Fruit fly (Drosophila melanogaster) whole organism, embryonic: ENCODE results near the gene CG5043.

ENCODE experiments used
- CG10267 ChIP-seq: fragments of 200-800 bp; sonication (Bioruptor generic); optimal IDR thresholded peaks from 2 replicates; lab custom pipeline; 2018; ENCODE audit warnings: missing biosample characterization, mild to moderate bottlenecking, missing genetic modification characterization, moderate library complexity
- CG11504 ChIP-seq: fragments of 200-800 bp; sonication (Bioruptor generic); optimal IDR thresholded peaks from 3 replicates; lab custom pipeline; 2019; ENCODE audit warnings: missing biosample characterization, mild to moderate bottlenecking, missing genetic modification characterization, moderate library complexity
- CG11695 ChIP-seq: fragments of 200-800 bp; sonication (Bioruptor generic); IDR thresholded peaks from 3 replicates; pipeline ENCODE4 v1.3.6; 2022; ENCODE audit warnings: missing biosample characterization, missing genetic modification characterization
- CG11723 ChIP-seq: fragments of 200-800 bp; sonication (Bioruptor generic); optimal IDR thresholded peaks from 2 replicates; lab custom pipeline; 2017; ENCODE audit warnings: missing biosample characterization, mild to moderate bottlenecking, missing genetic modification characterization
- CG12104 ChIP-seq: fragments of 200-800 bp; sonication (Bioruptor generic); optimal IDR thresholded peaks from 3 replicates; lab custom pipeline; 2016; ENCODE audit warnings: missing biosample characterization, missing genetic modification characterization
- CG13287 ChIP-seq: fragments of 200-800 bp; sonication (Bioruptor generic); IDR thresholded peaks from 2 replicates; pipeline ENCODE4 v1.3.6; 2022; ENCODE audit warnings: missing biosample characterization, missing genetic modification characterization; ENCODE audit not compliant: partially characterized antibody
- CG1602 ChIP-seq: fragments of 200-800 bp; sonication (Bioruptor generic); optimal IDR thresholded peaks from 3 replicates; lab custom pipeline; 2016; ENCODE audit warnings: missing biosample characterization, missing genetic modification characterization
- CG17568 ChIP-seq: fragments of 200-800 bp; sonication (Bioruptor generic); optimal IDR thresholded peaks from 2 replicates; lab custom pipeline; 2018; ENCODE audit warnings: missing biosample characterization, mild to moderate bottlenecking, missing genetic modification characterization, moderate library complexity
- CG18262 ChIP-seq: fragments of 200-800 bp; optimal IDR thresholded peaks from 3 replicates; lab custom pipeline; 2019; ENCODE audit warnings: missing biosample characterization, mild to moderate bottlenecking, missing genetic modification characterization, moderate library complexity
- CG2678 ChIP-seq: fragments of 200-800 bp; sonication (Bioruptor generic); optimal IDR thresholded peaks from 3 replicates; lab custom pipeline; 2019; ENCODE audit warnings: missing biosample characterization, mild to moderate bottlenecking, missing genetic modification characterization, moderate library complexity
- CG30431 ChIP-seq: fragments of 200-800 bp; sonication (Bioruptor generic); optimal IDR thresholded peaks from 2 replicates; lab custom pipeline; 2017; ENCODE audit warnings: missing biosample characterization, missing genetic modification characterization
- CG3281 ChIP-seq: fragments of 200-800 bp; sonication (Bioruptor generic); optimal IDR thresholded peaks from 3 replicates; lab custom pipeline; 2017; ENCODE audit warnings: missing biosample characterization, mild to moderate bottlenecking, missing genetic modification characterization
- CG3407 ChIP-seq: fragments of 200-800 bp; sonication (Bioruptor generic); optimal IDR thresholded peaks from 2 replicates; lab custom pipeline; 2018; ENCODE audit warnings: missing biosample characterization, mild to moderate bottlenecking, missing genetic modification characterization
- CG3838 ChIP-seq: fragments of 200-800 bp; sonication (Bioruptor generic); optimal IDR thresholded peaks from 3 replicates; lab custom pipeline; 2016; ENCODE audit warnings: missing biosample characterization, missing genetic modification characterization
- CG4360 ChIP-seq: fragments of 200-800 bp; sonication (Bioruptor generic); IDR thresholded peaks from 2 replicates; pipeline ENCODE4 v1.3.6; 2022; ENCODE audit warnings: missing biosample characterization, missing genetic modification characterization
- CG43689 ChIP-seq: fragments of 200-800 bp; sonication (Bioruptor generic); IDR thresholded peaks from 2 replicates; pipeline ENCODE4 v1.3.6; 2022; ENCODE audit warnings: missing biosample characterization, missing genetic modification characterization
- CG4617 ChIP-seq: fragments of 200-800 bp; sonication (Bioruptor generic); optimal IDR thresholded peaks from 3 replicates; lab custom pipeline; 2016; ENCODE audit warnings: missing biosample characterization, missing genetic modification characterization, borderline replicate concordance
- CG4854 ChIP-seq: fragments of 200-800 bp; sonication (Bioruptor generic); optimal IDR thresholded peaks from 2 replicates; lab custom pipeline; 2016; ENCODE audit warnings: missing biosample characterization, missing genetic modification characterization, inconsistent platforms
- CG6254 ChIP-seq: fragments of 200-800 bp; sonication (Bioruptor generic); optimal IDR thresholded peaks from 3 replicates; lab custom pipeline; 2017; ENCODE audit warnings: mild to moderate bottlenecking, missing biosample characterization, missing genetic modification reagents, missing genetic modification characterization
- CG7556 ChIP-seq: fragments of 200-800 bp; sonication (Bioruptor generic); optimal IDR thresholded peaks from 2 replicates; lab custom pipeline; 2017; ENCODE audit warnings: missing biosample characterization, mild to moderate bottlenecking, missing genetic modification characterization
- CG7745 ChIP-seq: fragments of 200-800 bp; sonication (Bioruptor generic); optimal IDR thresholded peaks from 2 replicates; lab custom pipeline; 2018; ENCODE audit warnings: missing biosample characterization, mild to moderate bottlenecking, missing genetic modification characterization, moderate library complexity
- CG8290 ChIP-seq, 3 experiments: fragments of 200-800 bp; sonication (Bioruptor generic); optimal IDR thresholded peaks; 2 replicates each; lab custom pipeline; 2016 to 2019; ENCODE audit warnings: missing biosample characterization in 3 of 3, missing genetic modification characterization in 3 of 3, mild to moderate bottlenecking in 2 of 3, moderate library complexity in 1 of 3
- CG8388 ChIP-seq: fragments of 200-800 bp; sonication (Bioruptor generic); optimal IDR thresholded peaks from 2 replicates; lab custom pipeline; 2019; ENCODE audit warnings: missing biosample characterization, mild to moderate bottlenecking, missing genetic modification characterization, moderate library complexity
- CG9817 ChIP-seq: fragments of 200-800 bp; sonication (Bioruptor generic); optimal IDR thresholded peaks from 2 replicates; lab custom pipeline; 2018; ENCODE audit warnings: missing biosample characterization, mild to moderate bottlenecking, missing genetic modification characterization, moderate library complexity
- CoRest ChIP-seq: fragments of 200-800 bp; sonication (Bioruptor generic); optimal IDR thresholded peaks from 3 replicates; lab custom pipeline; 2018; ENCODE audit warnings: missing biosample characterization, mild to moderate bottlenecking, missing genetic modification characterization, moderate library complexity
- Dip2 ChIP-seq: fragments of 200-800 bp; sonication (Bioruptor generic); IDR thresholded peaks from 2 replicates; pipeline ENCODE4 v1.3.6; 2022; ENCODE audit warnings: missing biosample characterization, missing genetic modification characterization
- Hey ChIP-seq: fragments of 200-800 bp; sonication (Bioruptor generic); optimal IDR thresholded peaks from 3 replicates; lab custom pipeline; 2018; ENCODE audit warnings: missing biosample characterization, mild to moderate bottlenecking, missing genetic modification characterization
- Max ChIP-seq: fragments of 200-800 bp; sonication (Bioruptor generic); optimal IDR thresholded peaks from 2 replicates; lab custom pipeline; 2016; ENCODE audit warnings: missing biosample characterization, mild to moderate bottlenecking, missing genetic modification characterization
- Six4 ChIP-seq: fragments of 200-800 bp; sonication (Bioruptor generic); optimal IDR thresholded peaks from 2 replicates; lab custom pipeline; 2016; ENCODE audit warnings: missing biosample characterization, missing genetic modification characterization
- Xrp1 ChIP-seq: fragments of 200-800 bp; sonication (Bioruptor generic); IDR thresholded peaks from 2 replicates; pipeline ENCODE4 v1.3.6; 2022; ENCODE audit warnings: missing biosample characterization, missing genetic modification characterization
- bab2 ChIP-seq: fragments of 200-800 bp; sonication (Bioruptor generic); optimal IDR thresholded peaks from 2 replicates; lab custom pipeline; 2016; ENCODE audit warnings: missing biosample characterization, missing genetic modification characterization
- croc ChIP-seq: fragments of 200-800 bp; sonication (Bioruptor generic); conservative IDR thresholded peaks from 3 replicates; pipeline ENCODE4 v1.3.6; 2022; ENCODE audit warnings: missing biosample characterization, missing genetic modification characterization
- emc ChIP-seq: fragments of 200-800 bp; sonication (Bioruptor generic); optimal IDR thresholded peaks from 2 replicates; lab custom pipeline; 2016; ENCODE audit warnings: missing biosample characterization, missing genetic modification characterization
- ewg ChIP-seq: fragments of 200-800 bp; sonication (Bioruptor generic); optimal IDR thresholded peaks from 3 replicates; lab custom pipeline; 2017; ENCODE audit warnings: mild to moderate bottlenecking, missing biosample characterization, missing genetic modification reagents, missing genetic modification characterization
- gcm2 ChIP-seq: fragments of 200-800 bp; sonication (Bioruptor generic); optimal IDR thresholded peaks from 2 replicates; lab custom pipeline; 2016; ENCODE audit warnings: missing biosample characterization, missing genetic modification characterization
- grau ChIP-seq: fragments of 200-800 bp; optimal IDR thresholded peaks from 3 replicates; lab custom pipeline; 2019; ENCODE audit warnings: missing biosample characterization, mild to moderate bottlenecking, missing genetic modification characterization, moderate library complexity
- lov ChIP-seq, 2 experiments: fragments of 200-800 bp in 1 of 2; fragments of >200 bp in 1 of 2; sonication (Bioruptor generic) in 1 of 2; IDR thresholded peaks in 1 of 2; optimal IDR thresholded peaks in 1 of 2; 2 replicates in 1 of 2; 3 replicates in 1 of 2; pipeline versions ENCODE4 v1.3.6 to Lab custom; 2017 to 2022; ENCODE audit warnings: missing biosample characterization in 1 of 2, missing genetic modification characterization in 1 of 2
- p53 ChIP-seq: fragments of 200-800 bp; sonication (Bioruptor generic); optimal IDR thresholded peaks from 2 replicates; lab custom pipeline; 2016; ENCODE audit warnings: missing biosample characterization, missing genetic modification characterization
- pan ChIP-seq, 4 experiments: fragments of >200 bp in 3 of 4; fragments of 200-800 bp in 1 of 4; sonication (Bioruptor generic) in 1 of 4; optimal IDR thresholded peaks in 3 of 4; IDR thresholded peaks in 1 of 4; 2 replicates each; pipeline versions ENCODE4 v1.3.6 to Lab custom; 2017 to 2022; ENCODE audit warnings: missing biosample characterization in 2 of 4, missing genetic modification characterization in 2 of 4, mixed read lengths in 1 of 4
- psq ChIP-seq: fragments of 200-800 bp; sonication (Bioruptor generic); optimal IDR thresholded peaks from 2 replicates; lab custom pipeline; 2017; ENCODE audit warnings: missing biosample characterization, missing genetic modification characterization
- run ChIP-seq: fragments of 200-800 bp; sonication (Bioruptor generic); optimal IDR thresholded peaks from 3 replicates; lab custom pipeline; 2018; ENCODE audit warnings: missing biosample characterization, mild to moderate bottlenecking, missing genetic modification characterization
- scrt ChIP-seq: fragments of 200-800 bp; sonication (Bioruptor generic); optimal IDR thresholded peaks from 2 replicates; lab custom pipeline; 2018; ENCODE audit warnings: missing biosample characterization, mild to moderate bottlenecking, missing genetic modification characterization, moderate library complexity
- tgo ChIP-seq: fragments of 200-800 bp; sonication (Bioruptor generic); IDR thresholded peaks from 3 replicates; pipeline ENCODE4 v1.3.6; 2022; ENCODE audit warnings: missing biosample characterization, missing genetic modification characterization
- tin ChIP-seq: fragments of 200-800 bp; sonication (Bioruptor generic); optimal IDR thresholded peaks from 3 replicates; lab custom pipeline; 2016; ENCODE audit warnings: missing biosample characterization, missing genetic modification characterization
- usp ChIP-seq: fragments of >200 bp; optimal IDR thresholded peaks from 2 replicates; lab custom pipeline; 2017; ENCODE audit warnings: missing biosample characterization, missing genetic modification characterization
- vnd ChIP-seq: fragments of 200-800 bp; sonication (Bioruptor generic); IDR thresholded peaks from 3 replicates; pipeline ENCODE4 v1.3.6; 2022; ENCODE audit warnings: missing biosample characterization, missing genetic modification characterization; ENCODE audit not compliant: partially characterized antibody
- vvl ChIP-seq: fragments of 200-800 bp; sonication (Bioruptor generic); IDR thresholded peaks from 2 replicates; pipeline ENCODE4 v1.3.6; 2022; ENCODE audit warnings: missing biosample characterization, missing genetic modification characterization
- z ChIP-seq: fragments of 200-800 bp; sonication (Bioruptor generic); IDR thresholded peaks from 3 replicates; pipeline ENCODE4 v1.3.6; 2022; ENCODE audit warnings: missing biosample characterization, missing genetic modification characterization
- zen2 ChIP-seq: fragments of 200-800 bp; sonication (Bioruptor generic); IDR thresholded peaks from 3 replicates; pipeline ENCODE4 v1.3.6; 2022; ENCODE audit warnings: missing biosample characterization, missing genetic modification characterization; ENCODE audit not compliant: partially characterized antibody

The CG5043 gene

dm6 chr2L:17427929-17428456, 5.7 kb upstream of the CG5043 start (continued):
- TF ChIP-seq Xrp1 (peak; percentile 27; the same call in 1 of the 2 replicates), CG4360 (GFP tag; lab: Robert Waterston, UW) (no peak), psq (GFP tag; lab: Kevin White, UChicago) (no peak), croc (GFP tag; lab: Robert Waterston, UW) (no peak), CG3407 (GFP tag; lab: Kevin White, UChicago) (peak; percentile 5), CG2678 (tag; lab: Kevin White, UChicago) (peak; percentile 19), vnd (no peak), CG43689 (no peak), CG6254 (no peak), tin (GFP tag; lab: Kevin White, UChicago) (no peak), grau (tag; lab: Kevin White, UChicago) (peak; percentile 5), CG3281 (GFP tag; lab: Kevin White, UChicago) (no peak), CoRest (tag; lab: Kevin White, UChicago) (no peak), CG1602 (GFP tag; lab: Kevin White, UChicago) (no peak), emc (GFP tag; lab: Kevin White, UChicago) (no peak), CG7556 (GFP tag; lab: Kevin White, UChicago) (no peak), CG12104 (GFP tag; lab: Kevin White, UChicago) (no peak), ewg (GFP tag; lab: Kevin White, UChicago) (no peak), CG4617 (GFP tag; lab: Kevin White, UChicago) (no peak), bab2 (GFP tag; lab: Kevin White, UChicago) (no peak), pan (optimal IDR thresholded peaks at IDR 0.05; lab: Kevin White, UChicago) (no peak), pan (GFP tag; optimal IDR thresholded peaks at IDR 0.05 in 1 of 2, IDR thresholded peaks at IDR 0.05 in 1 of 2) (no peak), CG11695 (GFP tag; lab: Robert Waterston, UW) (no peak), CG8290 (GFP tag; optimal IDR thresholded peaks at IDR 0.05; lab: Kevin White, UChicago) (no peak), CG8290 (tag; optimal IDR thresholded peaks at IDR 0.05; lab: Kevin White, UChicago) (peak in 1 of 2 experiments; percentile 49), Dip2 (GFP tag; lab: Robert Waterston, UW) (no peak), lov (optimal IDR thresholded peaks at IDR 0.05; lab: Kevin White, UChicago) (no peak), lov (GFP tag; IDR thresholded peaks at IDR 0.05; lab: Robert Waterston, UW) (no peak), p53 (GFP tag; lab: Kevin White, UChicago) (no peak), Hey (tag; lab: Kevin White, UChicago) (no peak), CG18262 (no peak), CG11723 (GFP tag; lab: Kevin White, UChicago) (no peak), scrt (GFP tag; lab: Kevin White, UChicago) (no peak), CG4854 (GFP tag; lab: Kevin White, UChicago) (no peak), CG9817 (no peak), CG17568 (GFP tag; lab: Kevin White, UChicago) (no peak), CG11504 (tag; lab: Kevin White, UChicago) (peak; percentile 22), CG30431 (GFP tag; lab: Kevin White, UChicago) (no peak), CG13287 (peak; percentile 44; the same call in 1 of the 2 replicates), vvl (GFP tag; lab: Robert Waterston, UW) (peak; percentile 75), run (tag; lab: Kevin White, UChicago) (no peak), gcm2 (GFP tag; lab: Kevin White, UChicago) (no peak), z (GFP tag; lab: Robert Waterston, UW) (peak; percentile 33; the same call in 1 of the 3 replicates), tgo (GFP tag; lab: Robert Waterston, UW) (0 out of 3 replicates have a peak, but pooled peaks have one; percentile 24), zen2 (GFP tag; lab: Robert Waterston, UW) (0 out of 3 replicates have a peak, but pooled peaks have one; percentile 45), CG7745 (tag; lab: Kevin White, UChicago) (no peak), CG3838 (GFP tag; lab: Kevin White, UChicago) (no peak), CG8388 (no peak), usp (GFP tag; lab: Kevin White, UChicago) (no peak), Max (GFP tag; lab: Kevin White, UChicago) (no peak), CG10267 (tag; lab: Kevin White, UChicago) (no peak), Six4 (GFP tag; lab: Kevin White, UChicago) (no peak)
